Worm (Caenorhabditis elegans): ENCODE data around the gene nhr-104.

nhr-104 gene

DNA sequence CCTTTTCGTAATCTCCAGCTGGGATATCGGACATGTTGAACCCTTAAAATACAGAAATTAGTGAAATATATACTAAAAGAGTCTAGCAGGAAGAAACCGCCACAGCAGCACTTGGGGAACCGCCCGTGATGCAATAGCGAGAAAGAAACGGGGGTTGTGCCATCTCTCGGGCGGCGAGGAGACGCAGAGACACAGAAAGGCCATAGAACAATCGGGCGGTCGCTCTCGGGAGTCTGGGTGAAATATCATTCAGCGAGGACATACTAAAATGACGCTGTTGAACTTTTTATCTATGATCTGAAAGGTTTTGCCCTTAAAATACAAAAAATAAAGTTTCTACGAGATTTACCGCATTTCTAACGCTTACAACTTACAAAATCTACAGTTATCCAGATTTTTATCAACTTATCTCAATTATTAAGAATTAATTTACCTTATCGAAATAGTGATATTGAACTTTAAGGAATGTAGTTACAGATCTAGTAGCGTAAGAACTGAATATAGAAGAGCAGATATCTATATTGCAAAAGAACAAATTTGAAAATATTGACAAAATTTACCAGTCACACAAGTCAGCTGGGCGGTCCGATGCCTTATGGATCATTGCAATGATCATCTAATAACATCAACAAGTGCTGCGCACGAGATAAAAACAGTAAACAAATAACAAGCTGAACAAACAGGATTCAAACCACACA, 39.9 kb downstream of the nhr-104 start, which contains the start of gene cyc-2.1 (continued):
- peak; percentile 27 for TF ChIP-seq sdc-2 (tag; optimal IDR thresholded peaks at IDR 0.05)
- TF ChIP-seq ahr-1 (tag; optimal IDR thresholded peaks at IDR 0.05) = no peak
- TF ChIP-seq pros-1 (tag; optimal IDR thresholded peaks at IDR 0.05) = no peak
- TF ChIP-seq C38D4.7 (GFP tag; optimal IDR thresholded peaks at IDR 0.05) = no peak
- no peak for TF ChIP-seq ceh-22 (tag; optimal IDR thresholded peaks at IDR 0.05)
- TF ChIP-seq hlh-30 (tag; optimal IDR thresholded peaks at IDR 0.05; ENCODE audit: insufficient read depth) = no peak
- no peak for TF ChIP-seq fax-1 (tag; optimal IDR thresholded peaks at IDR 0.05)
- TF ChIP-seq pha-4 (tag; optimal IDR thresholded peaks at IDR 0.05) = no peak
- no peak for TF ChIP-seq ceh-48 (tag; optimal IDR thresholded peaks at IDR 0.05)
- no peak for TF ChIP-seq hlh-8 (tag; optimal IDR thresholded peaks at IDR 0.05)
- no peak for TF ChIP-seq madf-2 (tag; optimal IDR thresholded peaks at IDR 0.05)
- peak; percentile 6 for TF ChIP-seq pqm-1 (tag; optimal IDR thresholded peaks at IDR 0.05)
- no peak for TF ChIP-seq nhr-232 (tag; optimal IDR thresholded peaks at IDR 0.05)
- TF ChIP-seq ztf-16 (tag; optimal IDR thresholded peaks at IDR 0.05) = no peak
- no peak for TF ChIP-seq dve-1 (tag; optimal IDR thresholded peaks at IDR 0.05)
- peak; percentile 7 for TF ChIP-seq ref-2 (tag; optimal IDR thresholded peaks at IDR 0.05)
- TF ChIP-seq nhr-11 (tag; optimal IDR thresholded peaks at IDR 0.05) = no peak
- TF ChIP-seq rnt-1 (tag; optimal IDR thresholded peaks at IDR 0.05) = peak; percentile 45
- no peak for TF ChIP-seq npax-4 (tag; optimal IDR thresholded peaks at IDR 0.05)
- TF ChIP-seq ceh-2 (tag; optimal IDR thresholded peaks at IDR 0.05) = no peak
- no peak for TF ChIP-seq K09A11.1 (tag; optimal IDR thresholded peaks at IDR 0.05; ENCODE audit: insufficient read depth)
- no peak for TF ChIP-seq tbx-7 (tag; optimal IDR thresholded peaks at IDR 0.05)

DNA sequence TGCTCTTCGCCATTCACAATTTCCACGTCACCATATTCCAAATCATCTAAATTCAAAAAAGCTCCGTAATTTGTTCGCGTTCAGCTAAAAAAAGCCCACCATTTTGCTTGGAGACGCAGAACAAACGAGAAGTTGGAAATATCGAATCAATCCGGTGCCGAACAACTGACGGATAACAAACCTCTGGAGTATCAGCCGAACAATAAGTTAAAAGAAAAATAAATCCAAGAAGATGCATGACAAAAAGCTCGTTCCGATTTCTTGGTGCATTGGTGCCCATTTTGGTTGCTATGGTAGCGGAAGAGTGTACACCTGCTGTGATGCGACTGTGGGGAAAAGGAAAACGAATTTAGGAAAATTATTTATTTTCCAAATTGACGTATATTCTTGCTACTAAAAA, 40.9 kb downstream of the nhr-104 start, which contains the start of gene tctn-1:
tctn-1 (minus strand) TSS at position 280 of the 400 bp plus-strand sequence.
- TF ChIP-seq zip-5 (tag; optimal IDR thresholded peaks at IDR 0.05) (no peak), rnt-1 (tag; optimal IDR thresholded peaks at IDR 0.05) (no peak), ceh-30 (tag; optimal IDR thresholded peaks at IDR 0.05) (no peak), gmeb-2 (tag; optimal IDR thresholded peaks at IDR 0.05) (no peak), ttx-3 (tag; optimal IDR thresholded peaks at IDR 0.05) (no peak), hlh-13 (GFP tag; optimal IDR thresholded peaks at IDR 0.05) (no peak), unc-3 (GFP tag; conservative IDR thresholded peaks at IDR 0.05) (no peak), unc-3 (tag; optimal IDR thresholded peaks at IDR 0.05) (no peak), sox-4 (tag; optimal IDR thresholded peaks at IDR 0.05) (no peak), sox-2 (GFP tag; IDR thresholded peaks at IDR 0.05) (no peak)

DNA sequence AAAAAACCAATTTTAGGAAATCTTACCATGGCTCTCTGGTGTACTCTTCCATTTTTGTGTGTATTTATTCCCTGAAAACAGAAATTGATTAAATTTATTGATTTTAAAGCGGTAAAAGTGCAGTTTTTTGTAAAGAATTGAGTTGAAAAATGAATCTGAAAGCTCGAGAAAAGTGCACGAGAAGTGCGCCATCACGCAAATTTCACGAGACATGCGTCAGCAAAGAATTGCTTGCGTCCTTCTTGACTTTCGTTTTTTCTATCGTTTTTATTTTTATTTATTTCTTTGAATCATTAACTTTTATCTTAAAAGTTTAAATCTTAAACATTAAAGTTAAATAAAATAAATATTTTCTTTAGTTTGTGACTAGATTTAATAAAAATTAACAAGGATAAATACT, 43.1 kb downstream of the nhr-104 start, which contains the start of gene timm-17B.1:
timm-17B.1 (minus strand) TSS at position 71 of the 400 bp plus-strand sequence.
- TF ChIP-seq ceh-18 (tag; optimal IDR thresholded peaks at IDR 0.05) (no peak), lin-11 (tag; optimal IDR thresholded peaks at IDR 0.05) (no peak), ceh-19 (GFP tag; optimal IDR thresholded peaks at IDR 0.05) (no peak), unc-86 (tag; optimal IDR thresholded peaks at IDR 0.05) (no peak), odd-2 (tag; optimal IDR thresholded peaks at IDR 0.05) (no peak), elt-4 (tag; optimal IDR thresholded peaks at IDR 0.05) (no peak), elt-2 (tag; optimal IDR thresholded peaks at IDR 0.05) (peak; percentile 42), nhr-232 (tag; optimal IDR thresholded peaks at IDR 0.05) (no peak), madf-2 (tag; optimal IDR thresholded peaks at IDR 0.05) (no peak), syd-9 (tag; optimal IDR thresholded peaks at IDR 0.05) (no peak), ceh-48 (tag; optimal IDR thresholded peaks at IDR 0.05) (no peak), nhr-11 (tag; optimal IDR thresholded peaks at IDR 0.05) (no peak), sox-4 (tag; optimal IDR thresholded peaks at IDR 0.05) (peak; percentile 6), ref-2 (tag; optimal IDR thresholded peaks at IDR 0.05) (no peak), nfya-1 (tag; optimal IDR thresholded peaks at IDR 0.05) (peak; percentile 35), unc-42 (tag; optimal IDR thresholded peaks at IDR 0.05) (no peak), hlh-30 (tag; optimal IDR thresholded peaks at IDR 0.05; ENCODE audit: insufficient read depth) (no peak), ttx-3 (tag; optimal IDR thresholded peaks at IDR 0.05) (peak; percentile 36), ceh-24 (tag; optimal IDR thresholded peaks at IDR 0.05) (no peak), hlh-6 (tag; optimal IDR thresholded peaks at IDR 0.05) (no peak), fkh-6 (tag; optimal IDR thresholded peaks at IDR 0.05) (no peak), Y22D7AL.16 (tag; optimal IDR thresholded peaks at IDR 0.05) (no peak), ceh-6 (GFP tag; optimal IDR thresholded peaks at IDR 0.05) (no peak), gmeb-2 (tag; optimal IDR thresholded peaks at IDR 0.05) (no peak), che-1 (tag; optimal IDR thresholded peaks at IDR 0.05) (no peak), ets-4 (tag; optimal IDR thresholded peaks at IDR 0.05) (no peak), hlh-8 (tag; optimal IDR thresholded peaks at IDR 0.05) (no peak), ceh-34 (tag; optimal IDR thresholded peaks at IDR 0.05) (no peak)
